Worm (Caenorhabditis elegans): ENCODE data around the gene rbm-42.

The rbm-42 gene

ce11 chrIII:5130654-5131053 lies 22.4 kb downstream of the rbm-42 start:
- TF ChIP-seq tbx-2 (tag; optimal IDR thresholded peaks at IDR 0.05) (peak; percentile 2), odd-2 (tag; optimal IDR thresholded peaks at IDR 0.05) (no peak)

- TF ChIP-seq Y22D7AL.16 (tag; optimal IDR thresholded peaks at IDR 0.05) = no peak
- no peak for TF ChIP-seq sox-2 (GFP tag; IDR thresholded peaks at IDR 0.05)
- no peak for TF ChIP-seq pros-1 (tag; optimal IDR thresholded peaks at IDR 0.05)
- TF ChIP-seq fkh-6 (tag; optimal IDR thresholded peaks at IDR 0.05) = no peak
- no peak for TF ChIP-seq ref-2 (tag; optimal IDR thresholded peaks at IDR 0.05)
- TF ChIP-seq rnt-1 (tag; optimal IDR thresholded peaks at IDR 0.05) = no peak
- no peak for TF ChIP-seq ceh-14 (tag; optimal IDR thresholded peaks at IDR 0.05)
- TF ChIP-seq unc-42 (tag; optimal IDR thresholded peaks at IDR 0.05) = no peak
- no peak for TF ChIP-seq elt-2 (tag; optimal IDR thresholded peaks at IDR 0.05)
- no peak for TF ChIP-seq pha-4 (tag; optimal IDR thresholded peaks at IDR 0.05)
- TF ChIP-seq hlh-8 (tag; optimal IDR thresholded peaks at IDR 0.05) = no peak
- TF ChIP-seq nhr-232 (tag; optimal IDR thresholded peaks at IDR 0.05) = no peak
- no peak for TF ChIP-seq ceh-19 (GFP tag; optimal IDR thresholded peaks at IDR 0.05)
- TF ChIP-seq ceh-24 (tag; optimal IDR thresholded peaks at IDR 0.05) = no peak
- TF ChIP-seq ceh-48 (tag; optimal IDR thresholded peaks at IDR 0.05) = no peak
- TF ChIP-seq K09A11.1 (tag; optimal IDR thresholded peaks at IDR 0.05; ENCODE audit: insufficient read depth) = no peak
- no peak for TF ChIP-seq pha-2 (tag; optimal IDR thresholded peaks at IDR 0.05)
- TF ChIP-seq zip-5 (tag; optimal IDR thresholded peaks at IDR 0.05) = no peak
- TF ChIP-seq ceh-22 (tag; optimal IDR thresholded peaks at IDR 0.05) = peak; percentile 20
- no peak for TF ChIP-seq pqm-1 (tag; optimal IDR thresholded peaks at IDR 0.05)
- TF ChIP-seq unc-86 (tag; optimal IDR thresholded peaks at IDR 0.05) = no peak
- TF ChIP-seq ceh-18 (tag; optimal IDR thresholded peaks at IDR 0.05) = peak; percentile 61
- no peak for TF ChIP-seq K02D7.2 (tag; optimal IDR thresholded peaks at IDR 0.05)
- TF ChIP-seq T23F11.4 (GFP tag; optimal IDR thresholded peaks at IDR 0.05) = no peak
- no peak for TF ChIP-seq ceh-34 (tag; optimal IDR thresholded peaks at IDR 0.05)
- TF ChIP-seq hlh-13 (GFP tag; optimal IDR thresholded peaks at IDR 0.05) = no peak
- TF ChIP-seq pat-9 (tag; optimal IDR thresholded peaks at IDR 0.05) = no peak
- no peak for TF ChIP-seq hlh-15 (tag; optimal IDR thresholded peaks at IDR 0.05)
- no peak for TF ChIP-seq ztf-16 (tag; optimal IDR thresholded peaks at IDR 0.05)
- no peak for TF ChIP-seq fax-1 (tag; optimal IDR thresholded peaks at IDR 0.05)
- no peak for TF ChIP-seq ceh-30 (tag; optimal IDR thresholded peaks at IDR 0.05)
- TF ChIP-seq ets-4 (tag; optimal IDR thresholded peaks at IDR 0.05) = peak; percentile 43
- no peak for TF ChIP-seq fkh-10 (GFP tag; optimal IDR thresholded peaks at IDR 0.05)
- peak; percentile 97 for TF ChIP-seq tbx-2 (tag; optimal IDR thresholded peaks at IDR 0.05)
- no peak for TF ChIP-seq lim-6 (tag; optimal IDR thresholded peaks at IDR 0.05)
- TF ChIP-seq ttx-3 (tag; optimal IDR thresholded peaks at IDR 0.05) = no peak
- no peak for TF ChIP-seq hlh-30 (tag; optimal IDR thresholded peaks at IDR 0.05; ENCODE audit: insufficient read depth)
- no peak for TF ChIP-seq tbx-7 (tag; optimal IDR thresholded peaks at IDR 0.05)
- TF ChIP-seq odd-2 (tag; optimal IDR thresholded peaks at IDR 0.05) = no peak
- no peak for TF ChIP-seq ama-1 (optimal IDR thresholded peaks at IDR 0.05)
- TF ChIP-seq hlh-6 (tag; optimal IDR thresholded peaks at IDR 0.05) = no peak
- TF ChIP-seq unc-3 (GFP tag; conservative IDR thresholded peaks at IDR 0.05) = no peak
- TF ChIP-seq unc-3 (tag; optimal IDR thresholded peaks at IDR 0.05) = no peak
- TF ChIP-seq F13H6.1 (tag; optimal IDR thresholded peaks at IDR 0.05) = peak; percentile 6
- TF ChIP-seq eyg-1 (tag; optimal IDR thresholded peaks at IDR 0.05) = no peak
- TF ChIP-seq sdc-2 (tag; optimal IDR thresholded peaks at IDR 0.05) = no peak
Observed at ce11 chrIII:5129261-5129660, 23.8 kb downstream of the rbm-42 start.
